Worm (Caenorhabditis elegans) whole organism, early embryonic: ENCODE results near the gene F39G3.3.

ENCODE experiments used
- F13C5.2 ChIP-seq: sonication (generic microtip); optimal IDR thresholded peaks from 2 replicates; lab custom pipeline; 2017; ENCODE audit warnings: mild to moderate bottlenecking, missing genetic modification characterization, inconsistent platforms, missing compliant biosample characterization
- hmbx-1 ChIP-seq: sonication (generic microtip); optimal IDR thresholded peaks from 2 replicates; lab custom pipeline; 2016; ENCODE audit warnings: mild to moderate bottlenecking, missing genetic modification characterization, missing compliant biosample characterization

DNA sequence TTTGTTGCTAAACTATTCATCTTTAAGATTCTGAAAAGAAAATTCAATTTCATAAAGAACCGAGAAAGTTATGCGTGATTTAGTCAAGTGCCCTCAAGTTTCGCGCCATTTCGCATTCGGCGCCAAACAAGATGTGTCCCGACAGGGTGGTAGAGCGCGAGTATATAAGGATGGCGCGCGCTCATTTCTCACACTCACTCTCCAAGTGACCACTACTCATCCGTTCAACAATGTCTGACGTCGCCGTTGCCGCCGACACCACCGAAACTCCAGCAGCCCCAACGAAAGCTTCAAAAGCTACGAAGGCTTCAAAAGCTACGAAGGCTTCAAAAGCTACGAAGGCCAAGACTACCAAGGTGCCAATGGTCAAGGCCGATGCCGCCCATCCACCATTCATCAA, 22.4 kb downstream of the F39G3.3 start, which contains the start of gene hil-4:
- TF ChIP-seq hmbx-1 (tag; lab: Kevin White, UChicago) (no peak), F13C5.2 (tag; lab: Kevin White, UChicago) (no peak)
